Fruit fly (Drosophila melanogaster): ENCODE data around the gene CG31156.
A peak's percentile ranks its signal among the peaks of the same experiment; 100 is the strongest.

Gene CG31156

DNA sequence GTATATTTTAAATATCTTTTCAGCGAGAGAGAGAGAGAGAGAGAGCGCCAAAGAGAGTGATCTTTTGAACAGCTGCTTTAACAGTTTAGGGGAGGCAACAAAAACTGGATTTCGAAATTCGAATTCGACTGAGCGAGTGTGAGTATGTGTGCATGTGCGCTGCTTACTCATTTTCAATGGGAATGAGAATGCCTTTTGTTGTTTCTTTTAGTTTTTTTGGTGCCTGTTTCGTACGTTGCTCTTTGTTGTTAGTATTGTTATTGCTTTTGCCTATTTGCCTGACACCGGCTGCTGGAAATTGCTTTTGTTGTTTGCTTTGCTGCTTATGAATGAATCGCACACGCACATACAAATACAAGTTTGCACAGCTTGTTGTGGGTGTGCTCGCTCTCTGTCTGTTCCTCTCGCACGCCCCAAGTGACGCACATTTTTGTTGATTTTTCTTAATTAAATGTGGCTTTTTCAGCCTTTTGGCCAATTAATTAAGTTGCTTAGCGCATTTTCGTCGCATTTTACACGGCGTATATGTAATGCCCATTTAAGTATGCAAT lies 13.5 kb upstream of the CG31156 start (continued):
- TF ChIP-seq ATbp (GFP tag; optimal IDR thresholded peaks at IDR 0.05), result peak; percentile 94
- TF ChIP-seq yki (optimal IDR thresholded peaks at IDR 0.05), result peak; percentile 83
- TF ChIP-seq CG4328 (GFP tag; optimal IDR thresholded peaks at IDR 0.05), result peak; percentile 40
- TF ChIP-seq Vsx1 (GFP tag; optimal IDR thresholded peaks at IDR 0.05), result peak; percentile 79
- TF ChIP-seq schlank (tag; optimal IDR thresholded peaks at IDR 0.05), result peak; percentile 63
- peak; percentile 52 for TF ChIP-seq pfk (GFP tag; optimal IDR thresholded peaks at IDR 0.05)
- TF ChIP-seq hkb (optimal IDR thresholded peaks at IDR 0.05), result no peak
- peak; percentile 68 for TF ChIP-seq hkb (GFP tag; IDR thresholded peaks at IDR 0.05)
- peak; percentile 18 for TF ChIP-seq Nf-YB (GFP tag; optimal IDR thresholded peaks at IDR 0.05)
- TF ChIP-seq kah (GFP tag; optimal IDR thresholded peaks at IDR 0.05), result peak; percentile 83
- peak; percentile 48 for TF ChIP-seq CG8359 (GFP tag; optimal IDR thresholded peaks at IDR 0.05; ENCODE audit: borderline replicate concordance)
- TF ChIP-seq CG4854 (GFP tag; optimal IDR thresholded peaks at IDR 0.05), result peak; percentile 30
- peak; percentile 61 for TF ChIP-seq CG8924 (tag; optimal IDR thresholded peaks at IDR 0.05)
- peak; percentile 0 to 65 for TF ChIP-seq Pdp1 (GFP tag; optimal IDR thresholded peaks at IDR 0.05)
- TF ChIP-seq CG5180 (GFP tag; optimal IDR thresholded peaks at IDR 0.05), result peak; percentile 33
- TF ChIP-seq pan (optimal IDR thresholded peaks at IDR 0.05), result no peak
- peak in 1 of 2 experiments; percentile 36 for TF ChIP-seq pan (GFP tag; optimal IDR thresholded peaks at IDR 0.05 in 1 of 2, IDR thresholded peaks at IDR 0.05 in 1 of 2)
- no peak for TF ChIP-seq CG18476 (GFP tag; optimal IDR thresholded peaks at IDR 0.05)
- no peak for TF ChIP-seq Ravus (GFP tag; IDR thresholded peaks at IDR 0.05)
- TF ChIP-seq crp (GFP tag; optimal IDR thresholded peaks at IDR 0.05), result peak in 1 of 2 experiments; percentile 61
- peak; percentile 7 for TF ChIP-seq CG33213 (GFP tag; optimal IDR thresholded peaks at IDR 0.05)
- no peak for TF ChIP-seq CG8290 (GFP tag; optimal IDR thresholded peaks at IDR 0.05)
- peak in 1 of 2 experiments; percentile 65 for TF ChIP-seq CG8290 (tag; optimal IDR thresholded peaks at IDR 0.05)
- peak; percentile 48 for TF ChIP-seq CG3281 (GFP tag; optimal IDR thresholded peaks at IDR 0.05)
- TF ChIP-seq HHEX (GFP tag; optimal IDR thresholded peaks at IDR 0.05), result peak; percentile 53
- no peak for TF ChIP-seq jumu (GFP tag; optimal IDR thresholded peaks at IDR 0.05)
- peak; percentile 34; the same call in 1 of the 3 replicates for TF ChIP-seq zfh1 (GFP tag; IDR thresholded peaks at IDR 0.05)
- no peak for TF ChIP-seq Xbp1 (GFP tag; optimal IDR thresholded peaks at IDR 0.05)
- no peak for TF ChIP-seq fru (optimal IDR thresholded peaks at IDR 0.05)
- no peak for TF ChIP-seq tgo (GFP tag; IDR thresholded peaks at IDR 0.05)
- TF ChIP-seq Hsf (GFP tag; optimal IDR thresholded peaks at IDR 0.05), result no peak
- peak; percentile 32 for TF ChIP-seq Sox102F (GFP tag; optimal IDR thresholded peaks at IDR 0.05)
- no peak for TF ChIP-seq CG9876 (GFP tag; optimal IDR thresholded peaks at IDR 0.05)
- peak; percentile 93; the same call in 3 of the 4 replicates for TF ChIP-seq chinmo (GFP tag; IDR thresholded peaks at IDR 0.05; ENCODE audit: partially characterized antibody)
- no peak for TF ChIP-seq BEAF-32 (GFP tag; optimal IDR thresholded peaks at IDR 0.05)
- TF ChIP-seq sug (tag; optimal IDR thresholded peaks at IDR 0.05), result peak; percentile 44
- peak; percentile 83 for TF ChIP-seq CG6765 (GFP tag; optimal IDR thresholded peaks at IDR 0.05)
- TF ChIP-seq CG15479 (GFP tag; optimal IDR thresholded peaks at IDR 0.05), result no peak
- peak; percentile 30 for TF ChIP-seq HLH54F (GFP tag; optimal IDR thresholded peaks at IDR 0.05)
- TF ChIP-seq CG1024 (GFP tag; IDR thresholded peaks at IDR 0.05), result 0 out of 2 replicates have a peak, but pooled peaks have one; percentile 15
- no peak for TF ChIP-seq CG30431 (GFP tag; optimal IDR thresholded peaks at IDR 0.05)
- TF ChIP-seq NfI (GFP tag; optimal IDR thresholded peaks at IDR 0.05), result peak; percentile 19
- peak; percentile 30 for TF ChIP-seq CG10147 (GFP tag; optimal IDR thresholded peaks at IDR 0.05)
- peak; percentile 72 for TF ChIP-seq gro (GFP tag; optimal IDR thresholded peaks at IDR 0.05)
- TF ChIP-seq CG17359 (tag; optimal IDR thresholded peaks at IDR 0.05), result peak; percentile 37
- peak; percentile 50 for TF ChIP-seq CG4707 (GFP tag; optimal IDR thresholded peaks at IDR 0.05)
- TF ChIP-seq CG12769 (tag; optimal IDR thresholded peaks at IDR 0.05), result peak; percentile 80
- no peak for TF ChIP-seq toy (GFP tag; IDR thresholded peaks at IDR 0.05)
- TF ChIP-seq Dfd (GFP tag; optimal IDR thresholded peaks at IDR 0.05), result no peak
- peak; percentile 46 for TF ChIP-seq B-H2 (GFP tag; optimal IDR thresholded peaks at IDR 0.05)
